Worm (Caenorhabditis elegans) whole organism, early embryonic: ENCODE data around the gene srj-22.

Source experiments
- B0310.2 ChIP-seq: sonication (generic microtip); optimal IDR thresholded peaks from 2 replicates; lab custom pipeline; 2016; ENCODE audit warnings: mild to moderate bottlenecking, missing genetic modification characterization, missing compliant biosample characterization
- ama-1 ChIP-seq: fragments of 150-350 bp; optimal IDR thresholded peaks from 2 replicates; lab custom pipeline; 2014
- ceh-13 ChIP-seq: fragments of 200-800 bp; sonication (Bioruptor generic); optimal IDR thresholded peaks from 2 replicates; lab custom pipeline; 2018; ENCODE audit warnings: mild to moderate bottlenecking, missing genetic modification characterization, missing compliant biosample characterization
- flt-1 ChIP-seq: fragments of 200-800 bp; sonication (Bioruptor generic); IDR thresholded peaks from 2 replicates; pipeline ENCODE4 v1.3.6; 2022; ENCODE audit warnings: missing genetic modification characterization, missing compliant biosample characterization
- hnd-1 ChIP-seq: sonication (generic microtip); optimal IDR thresholded peaks from 2 replicates; lab custom pipeline; 2016; ENCODE audit warnings: missing genetic modification characterization, missing compliant biosample characterization
- sea-1 ChIP-seq: fragments of 200-800 bp; sonication (Bioruptor generic); conservative IDR thresholded peaks from 2 replicates; pipeline ENCODE4 v1.3.6; 2022; ENCODE audit warnings: missing genetic modification characterization, missing compliant biosample characterization
- tbx-11 ChIP-seq: fragments of 200-800 bp; sonication (Bioruptor generic); IDR thresholded peaks from 2 replicates; pipeline ENCODE4 v1.3.6; 2022; ENCODE audit warnings: missing genetic modification characterization, missing compliant biosample characterization
- tbx-37 ChIP-seq: fragments of 200-800 bp; sonication (Bioruptor generic); conservative IDR thresholded peaks from 2 replicates; pipeline ENCODE4 v1.3.6; 2022; ENCODE audit warnings: missing genetic modification reagents, missing genetic modification characterization, missing compliant biosample characterization

DNA sequence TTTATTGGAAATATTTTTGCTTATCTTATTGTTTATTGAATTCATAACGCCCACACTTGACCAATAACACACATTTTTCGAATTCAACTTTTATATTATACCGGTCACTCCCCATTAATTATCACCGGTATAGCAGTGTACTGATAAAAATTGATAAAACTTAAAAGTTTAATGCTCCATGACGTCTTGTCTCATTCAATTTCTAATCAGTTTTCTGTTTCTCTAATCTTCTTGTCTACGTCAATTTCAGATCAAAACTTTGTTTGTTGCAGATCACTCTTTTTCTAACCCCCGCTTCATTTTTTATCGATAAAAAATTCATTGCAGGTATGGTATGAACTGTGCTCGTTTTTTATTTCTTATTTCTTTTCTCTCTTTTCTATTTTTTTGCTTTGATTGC lies 49.8 kb downstream of the srj-22 start:
- TF ChIP-seq hnd-1 (tag; lab: Kevin White, UChicago) (no peak), ama-1 (no peak), sea-1 (no peak), flt-1 (GFP tag; lab: Robert Waterston, UW) (no peak), tbx-37 (GFP tag; lab: Robert Waterston, UW) (no peak), tbx-11 (GFP tag; lab: Robert Waterston, UW) (no peak), ceh-13 (no peak), B0310.2 (tag; lab: Kevin White, UChicago) (no peak)
